Worm (Caenorhabditis elegans) whole organism, L3 larva: Measurements from ENCODE around the gene mmcm-1.

Experiments
- ama-1 ChIP-seq: fragments of 150-350 bp; optimal IDR thresholded peaks from 2 replicates; lab custom pipeline; 2018
- egl-27 ChIP-seq: sonication (generic microtip); optimal IDR thresholded peaks from 4 replicates; lab custom pipeline; 2017; ENCODE audit warnings: missing biosample characterization, missing genetic modification reagents, missing genetic modification characterization
- elt-2 ChIP-seq: sonication (generic microtip); optimal IDR thresholded peaks from 2 replicates; lab custom pipeline; 2016; ENCODE audit warnings: missing genetic modification reagents, mild to moderate bottlenecking, missing genetic modification characterization, missing compliant biosample characterization
- elt-3 ChIP-seq, 3 experiments: fragments of 150-350 bp in 1 of 3; sonication (generic microtip) in 2 of 3; optimal IDR thresholded peaks; 2 replicates in 2 of 3; 4 replicates in 1 of 3; lab custom pipeline; 2014 to 2017; ENCODE audit warnings: missing biosample characterization in 3 of 3, missing genetic modification characterization in 3 of 3
- lin-15B ChIP-seq: fragments of 150-350 bp; optimal IDR thresholded peaks from 2 replicates; lab custom pipeline; 2014; ENCODE audit warnings: missing biosample characterization, missing genetic modification characterization
- mdl-1 ChIP-seq: fragments of 150-350 bp; optimal IDR thresholded peaks from 2 replicates; lab custom pipeline; 2014; ENCODE audit warnings: missing biosample characterization, missing genetic modification characterization
- nhr-11 ChIP-seq: fragments of 150-350 bp; optimal IDR thresholded peaks from 2 replicates; lab custom pipeline; 2014; ENCODE audit warnings: missing biosample characterization, missing genetic modification characterization
- nhr-12 ChIP-seq: fragments of 150-350 bp; optimal IDR thresholded peaks from 2 replicates; lab custom pipeline; 2014; ENCODE audit warnings: missing biosample characterization, missing genetic modification characterization
- pha-4 ChIP-seq: fragments of 150-350 bp; optimal IDR thresholded peaks from 2 replicates; lab custom pipeline; 2014; ENCODE audit warnings: missing biosample characterization, missing genetic modification reagents, missing genetic modification characterization
- pqm-1 ChIP-seq: fragments of 150-350 bp; optimal IDR thresholded peaks from 2 replicates; lab custom pipeline; 2017; ENCODE audit warnings: missing biosample characterization, missing genetic modification characterization, inconsistent platforms
- skn-1 ChIP-seq: fragments of 150-350 bp; optimal IDR thresholded peaks from 2 replicates; lab custom pipeline; 2014; ENCODE audit warnings: missing biosample characterization, missing genetic modification characterization
- tbx-2 ChIP-seq: sonication (generic microtip); optimal IDR thresholded peaks from 2 replicates; lab custom pipeline; 2016; ENCODE audit warnings: mild to moderate bottlenecking, missing genetic modification characterization, missing compliant biosample characterization

- TF ChIP-seq skn-1 (tag; lab: Kevin White, UChicago) (no peak), nhr-11 (tag; lab: Kevin White, UChicago) (no peak), elt-3 (tag; optimal IDR thresholded peaks at IDR 0.05; lab: Kevin White, UChicago) (no peak), tbx-2 (tag; lab: Kevin White, UChicago) (no peak), pha-4 (tag; lab: Kevin White, UChicago) (no peak), lin-15B (tag; lab: Kevin White, UChicago) (no peak), nhr-12 (tag; lab: Kevin White, UChicago) (no peak), egl-27 (no peak), mdl-1 (no peak), ama-1 (lab: Kevin White, UChicago) (no peak), elt-2 (no peak), pqm-1 (no peak)
Measured at ce11 chrIII:3901542-3901941, 5.9 kb downstream of the mmcm-1 start, which contains the start of gene tir-1.
